Worm (Caenorhabditis elegans): ENCODE measurements around the gene pqn-87.

The pqn-87 gene

DNA sequence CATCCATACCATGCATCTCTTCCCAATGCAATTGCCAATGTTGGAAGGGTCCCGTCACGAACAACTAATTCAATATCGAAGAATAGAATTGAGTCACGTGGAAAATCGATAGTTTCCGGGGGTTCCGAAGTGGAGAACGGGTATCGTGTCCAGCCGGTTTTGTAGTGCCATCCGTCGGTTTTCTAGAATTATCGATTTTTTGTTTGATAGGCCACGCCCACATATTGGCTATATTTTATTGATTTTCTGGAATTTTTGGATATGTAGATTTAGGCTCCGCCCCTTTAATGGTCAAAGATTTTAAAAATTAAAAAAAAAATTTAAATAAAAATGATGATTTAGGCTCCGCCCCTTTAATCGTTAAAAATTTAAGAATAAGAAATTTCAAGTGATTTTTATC lies 25.7 kb downstream of the pqn-87 start:
- TF ChIP-seq mep-1 (tag; optimal IDR thresholded peaks at IDR 0.05), result no peak
- no peak for TF ChIP-seq nhr-28 (tag; optimal IDR thresholded peaks at IDR 0.05)
- no peak for TF ChIP-seq efl-1 (optimal IDR thresholded peaks at IDR 0.05)
- TF ChIP-seq efl-1 (GFP tag; optimal IDR thresholded peaks at IDR 0.05 in 1 of 2), result peak in 1 of 2 experiments; percentile 75
- TF ChIP-seq C34B4.2 (tag; optimal IDR thresholded peaks at IDR 0.05), result no peak

DNA sequence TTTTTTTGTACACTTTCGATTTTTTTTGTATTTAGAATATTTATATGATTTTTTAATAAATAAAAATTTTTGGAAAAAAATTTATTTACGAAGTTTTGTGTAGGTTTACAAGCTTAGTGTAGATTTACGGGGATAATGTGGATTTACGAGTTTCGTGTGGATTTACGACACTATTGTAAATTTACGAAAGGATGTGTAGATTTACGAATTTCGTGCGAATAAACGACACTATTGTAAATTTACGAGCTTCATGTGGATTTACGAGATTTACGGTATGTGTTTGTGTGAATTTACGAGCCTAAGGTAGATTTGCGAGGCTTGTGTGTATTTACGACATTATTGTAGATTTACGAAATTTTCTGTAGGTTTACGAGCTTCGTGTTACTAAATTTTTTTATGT lies 35.7 kb downstream of the pqn-87 start:
- TF ChIP-seq efl-1 (optimal IDR thresholded peaks at IDR 0.05), result no peak
- peak in 1 of 2 experiments; percentile 67 for TF ChIP-seq efl-1 (GFP tag; optimal IDR thresholded peaks at IDR 0.05 in 1 of 2)
- TF ChIP-seq mef-2 (tag; optimal IDR thresholded peaks at IDR 0.05), result no peak

DNA sequence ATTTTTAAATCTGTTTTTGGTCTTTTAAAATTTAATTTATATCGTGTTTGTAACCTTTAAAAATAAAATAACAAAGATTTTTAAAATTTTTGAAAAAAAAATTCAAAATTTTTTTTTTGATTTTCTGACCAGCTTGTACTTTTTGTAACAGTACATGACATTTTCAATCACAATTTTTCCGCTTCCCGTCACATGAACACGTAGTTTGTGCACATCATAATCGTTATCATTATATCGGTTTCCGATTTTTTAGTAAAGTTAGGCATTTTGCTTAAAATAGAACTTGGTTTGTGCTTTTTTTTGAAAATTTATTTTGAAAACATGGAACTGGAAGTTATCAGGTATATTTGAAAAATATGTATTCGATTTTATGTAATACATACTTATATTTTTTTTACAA lies 38.2 kb downstream of the pqn-87 start:
- TF ChIP-seq elt-2 (tag; optimal IDR thresholded peaks at IDR 0.05) (peak; percentile 47), C04F5.9 (tag; optimal IDR thresholded peaks at IDR 0.05) (no peak)

- TF ChIP-seq hpl-2 (GFP tag; optimal IDR thresholded peaks at IDR 0.05) (no peak), ceh-88 (GFP tag; IDR thresholded peaks at IDR 0.05) (no peak), efl-3 (GFP tag; optimal IDR thresholded peaks at IDR 0.05) (no peak), sox-4 (tag; optimal IDR thresholded peaks at IDR 0.05) (no peak), ceh-63 (GFP tag; optimal IDR thresholded peaks at IDR 0.05) (no peak), snpc-4 (tag; optimal IDR thresholded peaks at IDR 0.05) (no peak), ets-5 (GFP tag; IDR thresholded peaks at IDR 0.05) (no peak), blmp-1 (tag; optimal IDR thresholded peaks at IDR 0.05) (no peak), nhr-237 (tag; optimal IDR thresholded peaks at IDR 0.05) (no peak), pqm-1 (tag; optimal IDR thresholded peaks at IDR 0.05) (peak; percentile 52), C04F5.9 (tag; optimal IDR thresholded peaks at IDR 0.05) (no peak), hlh-4 (tag; optimal IDR thresholded peaks at IDR 0.05) (no peak), jun-1 (tag; optimal IDR thresholded peaks at IDR 0.05) (peak; percentile 39), zag-1 (tag; optimal IDR thresholded peaks at IDR 0.05) (no peak), lsy-2 (tag; optimal IDR thresholded peaks at IDR 0.05) (no peak), ztf-4 (tag; optimal IDR thresholded peaks at IDR 0.05) (no peak), isw-1 (GFP tag; IDR thresholded peaks at IDR 0.05) (no peak), fkh-8 (tag; optimal IDR thresholded peaks at IDR 0.05) (no peak), mep-1 (tag; optimal IDR thresholded peaks at IDR 0.05) (no peak), dpl-1 (GFP tag; optimal IDR thresholded peaks at IDR 0.05) (peak in 1 of 3 experiments; percentile 4), skn-1 (tag; optimal IDR thresholded peaks at IDR 0.05) (no peak), nhr-19 (GFP tag; conservative IDR thresholded peaks at IDR 0.05) (no peak), fkh-10 (GFP tag; optimal IDR thresholded peaks at IDR 0.05) (no peak), efl-1 (optimal IDR thresholded peaks at IDR 0.05) (no peak), efl-1 (GFP tag; optimal IDR thresholded peaks at IDR 0.05 in 1 of 2) (peak in 1 of 2 experiments; percentile 88), unc-30 (tag; optimal IDR thresholded peaks at IDR 0.05) (no peak), xbp-1 (tag; optimal IDR thresholded peaks at IDR 0.05) (no peak), tlp-1 (tag; optimal IDR thresholded peaks at IDR 0.05) (peak; percentile 72), dsc-1 (tag; optimal IDR thresholded peaks at IDR 0.05) (no peak), elt-2 (tag; optimal IDR thresholded peaks at IDR 0.05) (peak; percentile 91), egl-13 (tag; optimal IDR thresholded peaks at IDR 0.05) (no peak), ama-1 (optimal IDR thresholded peaks at IDR 0.05) (no peak), lin-35 (GFP tag; optimal IDR thresholded peaks at IDR 0.05) (peak in 1 of 2 experiments; percentile 19)
Observed at ce11 chrII:12185710-12186109, 39.2 kb downstream of the pqn-87 start, which contains the start of gene Y57A10A.14. Gene Y57A10A.14 (plus strand): TSS chrII:12185937.

- TF ChIP-seq fkh-4 (tag; optimal IDR thresholded peaks at IDR 0.05; ENCODE audit: borderline replicate concordance), result no peak
- no peak for TF ChIP-seq sptf-1 (tag; optimal IDR thresholded peaks at IDR 0.05)
- no peak for TF ChIP-seq hlh-17 (GFP tag; optimal IDR thresholded peaks at IDR 0.05; ENCODE audit: borderline replicate concordance)
- no peak for TF ChIP-seq ztf-4 (tag; optimal IDR thresholded peaks at IDR 0.05)
- TF ChIP-seq jun-1 (tag; optimal IDR thresholded peaks at IDR 0.05), result no peak
- no peak for TF ChIP-seq mef-2 (tag; optimal IDR thresholded peaks at IDR 0.05)
- TF ChIP-seq efl-1 (optimal IDR thresholded peaks at IDR 0.05), result peak; percentile 58 to 80
- TF ChIP-seq efl-1 (GFP tag; optimal IDR thresholded peaks at IDR 0.05 in 1 of 2), result peak; percentile 84 to 98
- no peak for TF ChIP-seq C16A3.4 (tag; optimal IDR thresholded peaks at IDR 0.05)
- peak; percentile 15 for TF ChIP-seq skn-1 (tag; optimal IDR thresholded peaks at IDR 0.05)
- no peak for TF ChIP-seq C04F5.9 (tag; optimal IDR thresholded peaks at IDR 0.05)
- TF ChIP-seq grh-1 (GFP tag; IDR thresholded peaks at IDR 0.05), result no peak
- TF ChIP-seq lin-14 (GFP tag; optimal IDR thresholded peaks at IDR 0.05), result no peak
- TF ChIP-seq unc-62 (GFP tag; optimal IDR thresholded peaks at IDR 0.05), result no peak
- no peak for TF ChIP-seq tbx-2 (tag; optimal IDR thresholded peaks at IDR 0.05)
- no peak for TF ChIP-seq elt-2 (tag; optimal IDR thresholded peaks at IDR 0.05)
- TF ChIP-seq isw-1 (GFP tag; IDR thresholded peaks at IDR 0.05), result no peak
- no peak for TF ChIP-seq nhr-77 (tag; optimal IDR thresholded peaks at IDR 0.05)
- no peak for TF ChIP-seq unc-86 (tag; optimal IDR thresholded peaks at IDR 0.05)
- TF ChIP-seq swsn-7 (tag; optimal IDR thresholded peaks at IDR 0.05), result no peak
- TF ChIP-seq nhr-28 (tag; optimal IDR thresholded peaks at IDR 0.05), result no peak
- TF ChIP-seq pqm-1 (tag; optimal IDR thresholded peaks at IDR 0.05), result no peak
Observed at ce11 chrII:12184857-12185256, 40.0 kb downstream of the pqn-87 start, which contains the start of gene Y57A10A.13. Gene Y57A10A.13 (minus strand): TSS chrII:12184902.
